Worm (Caenorhabditis elegans) whole organism, L4 larva: ENCODE results near the gene C04A11.2.

Experiments
- D1046.2 ChIP-seq: fragments of 200-800 bp; sonication (Bioruptor generic); IDR thresholded peaks from 2 replicates; pipeline ENCODE4 v1.3.6; 2022; ENCODE audit warnings: missing genetic modification characterization, missing compliant biosample characterization
- F44E2.7 ChIP-seq: fragments of 200-800 bp; sonication (Bioruptor generic); IDR thresholded peaks from 2 replicates; pipeline ENCODE4 v2.1.2; 2022; ENCODE audit warnings: missing genetic modification characterization, missing compliant biosample characterization
- Y105C5A.15 ChIP-seq: fragments of 200-800 bp; sonication (Bioruptor generic); IDR thresholded peaks from 2 replicates; pipeline ENCODE4 v1.3.6; 2022; ENCODE audit warnings: missing genetic modification characterization, missing compliant biosample characterization
- Y48G9A.11 ChIP-seq: fragments of 200-800 bp; sonication (Bioruptor generic); IDR thresholded peaks from 2 replicates; pipeline ENCODE4 v1.3.6; 2022; ENCODE audit warnings: missing genetic modification reagents, missing genetic modification characterization, missing compliant biosample characterization
- ZK337.2 ChIP-seq: fragments of 200-800 bp; sonication (Bioruptor generic); IDR thresholded peaks from 2 replicates; pipeline ENCODE4 v1.3.6; 2022; ENCODE audit warnings: missing genetic modification reagents, missing genetic modification characterization, missing compliant biosample characterization
- ZK546.5 ChIP-seq, 2 experiments: sonication (generic microtip); optimal IDR thresholded peaks; 2 replicates each; lab custom pipeline; 2017; ENCODE audit warnings: missing biosample characterization in 2 of 2, missing genetic modification characterization in 2 of 2
- ama-1 ChIP-seq: fragments of 150-350 bp; optimal IDR thresholded peaks from 2 replicates; lab custom pipeline; 2014; ENCODE audit warnings: inconsistent platforms, mixed read lengths
- attf-4 ChIP-seq: sonication (generic microtip); optimal IDR thresholded peaks from 3 replicates; lab custom pipeline; 2017; ENCODE audit warnings: missing biosample characterization, missing genetic modification characterization
- ceh-44 ChIP-seq: fragments of 200-800 bp; sonication (Bioruptor generic); IDR thresholded peaks from 2 replicates; pipeline ENCODE4 v1.3.6; 2022; ENCODE audit warnings: missing genetic modification reagents, missing genetic modification characterization, missing compliant biosample characterization
- ceh-82 ChIP-seq: sonication (generic microtip); optimal IDR thresholded peaks from 2 replicates; lab custom pipeline; 2017; ENCODE audit warnings: missing biosample characterization, missing genetic modification characterization
- ctbp-1 ChIP-seq: fragments of 200-800 bp; sonication (Bioruptor generic); IDR thresholded peaks from 2 replicates; pipeline ENCODE4 v1.3.6; 2022; ENCODE audit warnings: missing genetic modification reagents, missing genetic modification characterization, missing compliant biosample characterization
- daf-12 ChIP-seq: fragments of 150-350 bp; optimal IDR thresholded peaks from 2 replicates; lab custom pipeline; 2014; ENCODE audit warnings: missing biosample characterization, missing genetic modification reagents, missing genetic modification characterization
- daf-16 ChIP-seq, 3 experiments: sonication (generic microtip); optimal IDR thresholded peaks; 2 replicates each; lab custom pipeline; 2016 to 2017; ENCODE audit warnings: missing genetic modification characterization in 3 of 3, missing genetic modification reagents in 3 of 3, mild to moderate bottlenecking in 2 of 3, missing compliant biosample characterization in 2 of 3, missing biosample characterization in 1 of 3, moderate library complexity in 1 of 3
- dmd-9 ChIP-seq: fragments of 200-800 bp; sonication (Bioruptor generic); IDR thresholded peaks from 2 replicates; pipeline ENCODE4 v1.3.6; 2022; ENCODE audit warnings: missing genetic modification reagents, missing genetic modification characterization, missing compliant biosample characterization
- duxl-1 ChIP-seq: sonication (generic microtip); optimal IDR thresholded peaks from 2 replicates; lab custom pipeline; 2016; ENCODE audit warnings: mild to moderate bottlenecking, missing genetic modification characterization, moderate library complexity, missing compliant biosample characterization; ENCODE audit not compliant: poor library complexity
- dve-1 ChIP-seq: sonication (generic microtip); optimal IDR thresholded peaks from 2 replicates; lab custom pipeline; 2017; ENCODE audit warnings: antibody characterized with exemption, mild to moderate bottlenecking, missing genetic modification characterization, missing compliant biosample characterization; ENCODE audit not compliant: insufficient read depth
- hif-1 ChIP-seq, 2 experiments: sonication (generic microtip); optimal IDR thresholded peaks; 2 replicates each; lab custom pipeline; 2016 to 2017; ENCODE audit warnings: missing compliant biosample characterization in 2 of 2, missing genetic modification characterization in 2 of 2, missing genetic modification reagents in 2 of 2, missing genotype in 2 of 2, mild to moderate bottlenecking in 1 of 2
- hlh-30 ChIP-seq: sonication (generic microtip); optimal IDR thresholded peaks from 2 replicates; lab custom pipeline; 2017; ENCODE audit warnings: antibody characterized with exemption, mild to moderate bottlenecking, missing genetic modification characterization, missing compliant biosample characterization; ENCODE audit not compliant: insufficient read depth
- hmg-1.1 ChIP-seq: fragments of 200-800 bp; sonication (Bioruptor generic); IDR thresholded peaks from 2 replicates; pipeline ENCODE4 v1.3.6; 2022; ENCODE audit warnings: missing genetic modification reagents, missing genetic modification characterization, missing compliant biosample characterization
- jun-1 ChIP-seq: fragments of 150-350 bp; optimal IDR thresholded peaks from 2 replicates; lab custom pipeline; 2014; ENCODE audit warnings: missing biosample characterization, missing genetic modification reagents, missing genetic modification characterization
- lin-38 ChIP-seq: fragments of 200-800 bp; sonication (Bioruptor generic); IDR thresholded peaks from 2 replicates; pipeline ENCODE4 v1.3.6; 2022; ENCODE audit warnings: missing genetic modification reagents, missing genetic modification characterization, missing compliant biosample characterization
- madf-5 ChIP-seq, 2 experiments: fragments of 200-800 bp; sonication (Bioruptor generic); IDR thresholded peaks; 2 replicates each; pipeline ENCODE4 v1.3.6; 2022; ENCODE audit warnings: missing compliant biosample characterization in 2 of 2, missing genetic modification characterization in 2 of 2
- madf-9 ChIP-seq: fragments of 200-800 bp; sonication (Bioruptor generic); conservative IDR thresholded peaks from 2 replicates; pipeline ENCODE4 v1.3.6; 2022; ENCODE audit warnings: missing genetic modification reagents, missing genetic modification characterization, missing compliant biosample characterization
- mdl-1 ChIP-seq, 2 experiments: fragments of 150-350 bp in 1 of 2; sonication (generic microtip) in 1 of 2; optimal IDR thresholded peaks; 2 replicates each; lab custom pipeline; 2014 to 2017; ENCODE audit warnings: missing biosample characterization in 2 of 2, missing genetic modification characterization in 2 of 2
- mxl-2 ChIP-seq: fragments of 200-800 bp; sonication (Bioruptor generic); conservative IDR thresholded peaks from 2 replicates; pipeline ENCODE4 v1.3.6; 2022; ENCODE audit warnings: missing genetic modification reagents, missing genetic modification characterization, missing compliant biosample characterization
- mxl-3 ChIP-seq: fragments of 200-800 bp; sonication (Bioruptor generic); optimal IDR thresholded peaks from 2 replicates; lab custom pipeline; 2018; ENCODE audit warnings: mild to moderate bottlenecking, missing genetic modification characterization, missing compliant biosample characterization
- nhr-10 ChIP-seq: fragments of 150-350 bp; optimal IDR thresholded peaks from 2 replicates; lab custom pipeline; 2014; ENCODE audit warnings: missing biosample characterization, missing genetic modification characterization
- nhr-237 ChIP-seq: sonication (generic microtip); optimal IDR thresholded peaks from 2 replicates; lab custom pipeline; 2017; ENCODE audit warnings: missing biosample characterization, missing genetic modification characterization
- nhr-28 ChIP-seq: fragments of 150-350 bp; optimal IDR thresholded peaks from 2 replicates; lab custom pipeline; 2014; ENCODE audit warnings: missing biosample characterization, missing genetic modification characterization
- nhr-41 ChIP-seq: fragments of 200-800 bp; sonication (Bioruptor generic); IDR thresholded peaks from 2 replicates; pipeline ENCODE4 v1.3.6; 2022; ENCODE audit warnings: missing genetic modification reagents, missing genetic modification characterization, missing compliant biosample characterization
- nhr-48 ChIP-seq: sonication (generic microtip); optimal IDR thresholded peaks from 2 replicates; lab custom pipeline; 2016; ENCODE audit warnings: mild to moderate bottlenecking, missing genetic modification characterization, missing compliant biosample characterization
- nhr-76 ChIP-seq: fragments of 150-350 bp; optimal IDR thresholded peaks from 2 replicates; lab custom pipeline; 2014; ENCODE audit warnings: missing biosample characterization, missing genetic modification characterization
- pha-4 ChIP-seq, 2 experiments: fragments of 150-350 bp in 1 of 2; fragments of 200-800 bp in 1 of 2; sonication (Bioruptor generic) in 1 of 2; IDR thresholded peaks in 1 of 2; optimal IDR thresholded peaks in 1 of 2; 2 replicates each; pipeline versions ENCODE4 v1.3.6 to Lab custom; 2014 to 2022; ENCODE audit warnings: missing genetic modification characterization in 2 of 2, missing genetic modification reagents in 2 of 2, missing biosample characterization in 1 of 2, missing compliant biosample characterization in 1 of 2
- saeg-2 ChIP-seq: fragments of 200-800 bp; sonication (Bioruptor generic); IDR thresholded peaks from 2 replicates; pipeline ENCODE4 v1.3.6; 2022; ENCODE audit warnings: missing genetic modification reagents, missing genetic modification characterization, missing compliant biosample characterization
- snpc-1.2 ChIP-seq: fragments of 200-800 bp; sonication (Bioruptor generic); IDR thresholded peaks from 2 replicates; pipeline ENCODE4 v1.3.6; 2022; ENCODE audit warnings: missing genetic modification reagents, missing genetic modification characterization, missing compliant biosample characterization
- tra-1 ChIP-seq: fragments of 200-800 bp; sonication (Bioruptor generic); IDR thresholded peaks from 2 replicates; pipeline ENCODE4 v1.3.6; 2022; ENCODE audit warnings: missing genetic modification reagents, missing genetic modification characterization, missing compliant biosample characterization
- unc-130 ChIP-seq: sonication (generic microtip); optimal IDR thresholded peaks from 2 replicates; lab custom pipeline; 2016; ENCODE audit warnings: missing genetic modification reagents, missing genetic modification characterization, missing compliant biosample characterization
- unc-39 ChIP-seq: sonication (generic microtip); optimal IDR thresholded peaks from 2 replicates; lab custom pipeline; 2017; ENCODE audit warnings: missing biosample characterization, missing genetic modification characterization
- unc-62 ChIP-seq, 3 experiments: fragments of 150-350 bp in 1 of 3; sonication (generic microtip); optimal IDR thresholded peaks in 2 of 3; peaks in 1 of 3; 1 replicate in 1 of 3; 2 replicates in 2 of 3; lab custom pipeline; 2014 to 2017; ENCODE audit warnings: missing biosample characterization in 3 of 3, missing genetic modification characterization in 3 of 3, missing genetic modification reagents in 3 of 3, missing genotype in 1 of 3
- zfp-3 ChIP-seq: fragments of 200-800 bp; sonication (Bioruptor generic); conservative IDR thresholded peaks from 2 replicates; pipeline ENCODE4 v1.3.6; 2022; ENCODE audit warnings: missing genetic modification reagents, missing genetic modification characterization, missing compliant biosample characterization
- zip-11 ChIP-seq: fragments of 200-800 bp; sonication (Bioruptor generic); IDR thresholded peaks from 2 replicates; pipeline ENCODE4 v1.3.6; 2022; ENCODE audit warnings: missing genetic modification characterization, missing compliant biosample characterization

C04A11.2 gene

DNA sequence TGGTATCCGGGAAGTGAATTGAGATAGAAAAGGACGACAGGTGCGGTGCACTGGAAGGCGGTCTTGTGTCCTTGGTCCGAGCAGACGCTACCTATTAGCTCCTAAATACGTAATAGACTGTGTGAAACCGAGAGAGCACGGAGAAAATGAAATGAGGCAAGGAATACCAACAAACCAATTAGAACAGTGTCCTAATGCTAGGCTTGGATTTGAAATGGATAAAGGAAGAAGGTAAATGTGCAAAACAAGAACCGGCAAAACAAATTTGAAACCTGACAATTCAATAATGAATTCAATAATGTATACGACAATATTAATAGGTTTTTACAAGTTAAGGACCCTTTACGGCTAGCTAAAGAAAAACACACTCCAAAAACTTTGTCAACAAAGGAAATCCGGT is at the start of gene C04A11.2:
TSS of gene C04A11.2 (minus strand) at position 101 of the 400 bp plus-strand sequence.
- no peak for TF ChIP-seq dmd-9 (GFP tag; lab: Robert Waterston, UW)
- no peak for TF ChIP-seq daf-12 (tag; lab: Kevin White, UChicago)
- TF ChIP-seq jun-1 (tag; lab: Kevin White, UChicago): no peak
- TF ChIP-seq nhr-48 (tag; lab: Kevin White, UChicago): no peak
- peak in 1 of 2 experiments; percentile 19 for TF ChIP-seq unc-62 (GFP tag; optimal IDR thresholded peaks at IDR 0.05 in 1 of 2; lab: Kevin White, UChicago)
- TF ChIP-seq unc-62 (tag; optimal IDR thresholded peaks at IDR 0.05; lab: Kevin White, UChicago): no peak
- no peak for TF ChIP-seq nhr-41 (GFP tag; lab: Robert Waterston, UW)

DNA sequence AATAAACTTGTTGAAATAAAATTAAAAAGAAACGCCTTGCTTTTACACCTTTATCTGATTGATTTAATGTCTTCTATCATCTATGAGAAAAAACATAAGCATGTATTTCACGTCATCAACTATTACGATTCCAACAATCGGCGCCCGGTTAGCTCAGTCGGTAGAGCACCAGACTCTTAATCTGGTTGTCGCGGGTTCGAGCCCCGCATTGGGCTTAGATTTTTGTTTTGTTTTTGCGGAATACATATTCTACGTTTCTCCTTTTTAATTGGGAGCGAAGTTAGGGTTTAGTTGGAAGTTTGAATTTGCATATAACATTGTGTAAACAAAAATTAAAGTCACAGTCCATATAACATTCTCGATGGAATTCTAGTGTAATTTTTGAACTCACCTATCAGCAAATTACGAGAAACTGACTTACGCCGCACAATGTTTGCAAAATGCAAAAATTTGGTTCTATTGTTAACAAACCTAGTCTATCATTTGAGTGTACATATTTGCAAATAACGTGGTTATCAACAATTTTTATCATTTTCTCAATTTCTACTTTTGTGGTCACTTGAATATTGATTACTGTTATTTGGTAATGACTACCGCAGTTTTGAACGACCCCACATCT is 48.5 kb upstream of the C04A11.2 start, which contains the start of gene shc-3:
TSS of gene shc-3 (plus strand) at position 484 of the 619 bp plus-strand sequence.
- TF ChIP-seq daf-16 (GFP tag; optimal IDR thresholded peaks at IDR 0.05; lab: Kevin White, UChicago) (no peak), daf-16 (tag; optimal IDR thresholded peaks at IDR 0.05; lab: Kevin White, UChicago) (peak; percentile 65), Y105C5A.15 (GFP tag; lab: Robert Waterston, UW) (no peak), lin-38 (peak; percentile 56), D1046.2 (GFP tag; lab: Robert Waterston, UW) (0 out of 2 replicates have a peak, but pooled peaks have one; percentile 43), ceh-82 (tag; lab: Kevin White, UChicago) (no peak), unc-62 (GFP tag; optimal IDR thresholded peaks at IDR 0.05 in 1 of 2; lab: Kevin White, UChicago) (peak in 1 of 2 experiments; percentile 93), unc-62 (tag; optimal IDR thresholded peaks at IDR 0.05; lab: Kevin White, UChicago) (no peak), snpc-1.2 (GFP tag; lab: Robert Waterston, UW) (peak; percentile 71), tra-1 (GFP tag; lab: Robert Waterston, UW) (peak; percentile 56; the same call in 1 of the 2 replicates), ctbp-1 (GFP tag; lab: Robert Waterston, UW) (0 out of 2 replicates have a peak, but pooled peaks have one; percentile 8), madf-9 (no peak), ceh-44 (GFP tag; lab: Robert Waterston, UW) (0 out of 2 replicates have a peak, but pooled peaks have one; percentile 23), nhr-28 (tag; lab: Kevin White, UChicago) (peak; percentile 51), zip-11 (GFP tag; lab: Robert Waterston, UW) (0 out of 2 replicates have a peak, but pooled peaks have one; percentile 31), madf-5 (GFP tag; IDR thresholded peaks at IDR 0.05; lab: Robert Waterston, UW) (peak in 1 of 2 experiments; percentile 33; a peak in 1 of 4 replicates), pha-4 (GFP tag; IDR thresholded peaks at IDR 0.05; lab: Robert Waterston, UW) (0 out of 2 replicates have a peak, but pooled peaks have one; percentile 57), pha-4 (tag; optimal IDR thresholded peaks at IDR 0.05; lab: Kevin White, UChicago) (no peak), dve-1 (tag; lab: Kevin White, UChicago) (peak; percentile 25), nhr-237 (no peak)

DNA sequence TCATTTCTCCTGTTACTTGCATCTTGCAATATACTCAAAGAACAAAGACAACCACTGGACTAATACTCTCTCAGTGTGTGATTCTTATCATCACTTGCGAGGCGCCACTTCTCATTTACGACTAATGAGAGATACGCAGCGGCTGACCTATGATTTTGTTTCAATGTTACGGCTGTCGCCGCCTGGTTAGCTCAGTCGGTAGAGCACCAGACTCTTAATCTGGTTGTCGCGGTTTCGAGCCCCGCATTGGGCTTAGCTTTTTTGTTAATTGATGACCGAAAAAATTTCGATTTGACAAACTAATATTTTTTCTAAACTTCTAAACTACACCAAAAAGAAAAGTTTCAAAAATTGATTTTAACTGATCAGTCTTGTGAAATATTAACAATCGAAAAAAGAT is 47.7 kb upstream of the C04A11.2 start:
- peak; percentile 53 for TF ChIP-seq lin-38
- no peak for TF ChIP-seq attf-4
- 0 out of 4 replicates have a peak, but pooled peaks of 1 of the 2 experiments have one; percentile 47 for TF ChIP-seq madf-5 (GFP tag; IDR thresholded peaks at IDR 0.05; lab: Robert Waterston, UW)
- TF ChIP-seq Y48G9A.11: no peak
- TF ChIP-seq hmg-1.1 (GFP tag; lab: Robert Waterston, UW): peak; percentile 50; the same call in 1 of the 2 replicates
- no peak for TF ChIP-seq F44E2.7 (GFP tag; lab: Robert Waterston, UW)
- no peak for TF ChIP-seq mxl-3 (GFP tag; lab: Kevin White, UChicago)
- peak; percentile 11 to 58 for TF ChIP-seq daf-16 (GFP tag; optimal IDR thresholded peaks at IDR 0.05; lab: Kevin White, UChicago)
- TF ChIP-seq daf-16 (tag; optimal IDR thresholded peaks at IDR 0.05; lab: Kevin White, UChicago): peak; percentile 73
- no peak for TF ChIP-seq nhr-10 (tag; lab: Kevin White, UChicago)
- 0 out of 2 replicates have a peak, but pooled peaks have one; percentile 14 for TF ChIP-seq ceh-44 (GFP tag; lab: Robert Waterston, UW)
- TF ChIP-seq madf-9: peak; percentile 46; the same call in 1 of the 2 replicates
- TF ChIP-seq duxl-1: peak; percentile 3
- no peak for TF ChIP-seq unc-39 (tag; lab: Kevin White, UChicago)
- TF ChIP-seq ama-1 (lab: Kevin White, UChicago): no peak
- TF ChIP-seq nhr-76 (tag; lab: Kevin White, UChicago): no peak
- TF ChIP-seq zfp-3 (GFP tag; lab: Robert Waterston, UW): 0 out of 2 replicates have a peak, but pooled peaks have one; percentile 70
- TF ChIP-seq saeg-2 (GFP tag; lab: Robert Waterston, UW): 0 out of 2 replicates have a peak, but pooled peaks have one; percentile 48
- TF ChIP-seq mdl-1 (tag; optimal IDR thresholded peaks at IDR 0.05; lab: Kevin White, UChicago): no peak
- no peak for TF ChIP-seq hif-1 (tag; optimal IDR thresholded peaks at IDR 0.05; lab: Kevin White, UChicago)
- TF ChIP-seq mxl-2 (GFP tag; lab: Robert Waterston, UW): no peak
- TF ChIP-seq unc-130 (GFP tag; lab: Kevin White, UChicago): no peak
- no peak for TF ChIP-seq ZK546.5 (tag; optimal IDR thresholded peaks at IDR 0.05; lab: Kevin White, UChicago)
- no peak for TF ChIP-seq ZK337.2 (GFP tag; lab: Robert Waterston, UW)
- TF ChIP-seq ctbp-1 (GFP tag; lab: Robert Waterston, UW): 0 out of 2 replicates have a peak, but pooled peaks have one; percentile 10
- peak; percentile 36 for TF ChIP-seq hlh-30 (tag; lab: Kevin White, UChicago)
